Worm (Caenorhabditis elegans) whole organism, L2 larva: Measurements from ENCODE around the gene C01G5.3.

Experiments
- C34F6.9 ChIP-seq: fragments of 150-350 bp; optimal IDR thresholded peaks from 2 replicates; lab custom pipeline; 2014; ENCODE audit warnings: missing biosample characterization, missing genetic modification characterization
- F13H6.1 ChIP-seq: sonication (generic microtip); optimal IDR thresholded peaks from 2 replicates; lab custom pipeline; 2016; ENCODE audit warnings: missing genetic modification characterization, missing compliant biosample characterization
- R02D3.7 ChIP-seq: fragments of 150-350 bp; optimal IDR thresholded peaks from 2 replicates; lab custom pipeline; 2014; ENCODE audit warnings: missing biosample characterization, missing genetic modification characterization
- Y55F3AM.14 ChIP-seq: fragments of 200-800 bp; sonication (Bioruptor generic); optimal IDR thresholded peaks from 2 replicates; lab custom pipeline; 2018; ENCODE audit warnings: mild to moderate bottlenecking, missing genetic modification characterization, missing compliant biosample characterization
- ZK546.5 ChIP-seq: sonication (generic microtip); optimal IDR thresholded peaks from 2 replicates; lab custom pipeline; 2017; ENCODE audit warnings: missing biosample characterization, missing genetic modification characterization
- alr-1 ChIP-seq: fragments of 150-350 bp; optimal IDR thresholded peaks from 2 replicates; lab custom pipeline; 2014; ENCODE audit warnings: missing biosample characterization, missing genetic modification characterization
- aly-2 ChIP-seq: fragments of 150-350 bp; optimal IDR thresholded peaks from 2 replicates; lab custom pipeline; 2014; ENCODE audit warnings: missing biosample characterization, missing genetic modification characterization
- ama-1 ChIP-seq: fragments of 150-350 bp; optimal IDR thresholded peaks from 2 replicates; lab custom pipeline; 2018; ENCODE audit warnings: inconsistent platforms
- blmp-1 ChIP-seq: sonication (generic microtip); optimal IDR thresholded peaks from 2 replicates; lab custom pipeline; 2017; ENCODE audit warnings: missing genetic modification characterization, mild to moderate bottlenecking, missing compliant biosample characterization, antibody characterized with exemption, moderate library complexity; ENCODE audit not compliant: insufficient read depth
- ceh-16 ChIP-seq: fragments of 150-350 bp; optimal IDR thresholded peaks from 2 replicates; lab custom pipeline; 2014; ENCODE audit warnings: missing biosample characterization, missing genetic modification characterization
- ceh-82 ChIP-seq: fragments of 150-350 bp; optimal IDR thresholded peaks from 2 replicates; lab custom pipeline; 2014; ENCODE audit warnings: missing biosample characterization, missing genetic modification characterization
- crh-2 ChIP-seq: sonication (generic microtip); optimal IDR thresholded peaks from 2 replicates; lab custom pipeline; 2017; ENCODE audit warnings: missing biosample characterization, missing genetic modification characterization
- dmd-4 ChIP-seq: sonication (generic microtip); optimal IDR thresholded peaks from 2 replicates; lab custom pipeline; 2017; ENCODE audit warnings: missing biosample characterization, missing genetic modification characterization
- egl-27 ChIP-seq: sonication (generic microtip); optimal IDR thresholded peaks from 3 replicates; lab custom pipeline; 2017; ENCODE audit warnings: missing biosample characterization, missing genetic modification reagents, missing genetic modification characterization
- elt-1 ChIP-seq: fragments of 150-350 bp; optimal IDR thresholded peaks from 2 replicates; lab custom pipeline; 2014; ENCODE audit warnings: missing biosample characterization, missing genetic modification characterization
- fos-1 ChIP-seq: fragments of 150-350 bp; optimal IDR thresholded peaks from 2 replicates; lab custom pipeline; 2014; ENCODE audit warnings: missing biosample characterization, missing genetic modification characterization
- gmeb-1 ChIP-seq: fragments of 150-350 bp; optimal IDR thresholded peaks from 2 replicates; lab custom pipeline; 2014; ENCODE audit warnings: missing biosample characterization, missing genetic modification characterization
- lin-11 ChIP-seq: fragments of 150-350 bp; sonication (generic microtip); optimal IDR thresholded peaks from 2 replicates; lab custom pipeline; 2014; ENCODE audit warnings: missing biosample characterization, missing genetic modification characterization, inconsistent platforms, mixed read lengths
- lin-13 ChIP-seq: fragments of 150-350 bp; optimal IDR thresholded peaks from 2 replicates; lab custom pipeline; 2014; ENCODE audit warnings: missing biosample characterization, missing genetic modification reagents, missing genetic modification characterization
- lsy-2 ChIP-seq, 2 experiments: fragments of 150-350 bp in 1 of 2; sonication (generic microtip) in 1 of 2; optimal IDR thresholded peaks; 2 replicates each; lab custom pipeline; 2014 to 2017; ENCODE audit warnings: missing biosample characterization in 2 of 2, missing genetic modification characterization in 2 of 2
- mab-5 ChIP-seq: fragments of 150-350 bp; optimal IDR thresholded peaks from 2 replicates; lab custom pipeline; 2014; ENCODE audit warnings: missing biosample characterization, missing genetic modification characterization
- mbf-1 ChIP-seq: sonication (generic microtip); optimal IDR thresholded peaks from 2 replicates; lab custom pipeline; 2017; ENCODE audit warnings: missing biosample characterization, missing genetic modification characterization
- mdl-1 ChIP-seq, 2 experiments: fragments of 150-350 bp in 1 of 2; sonication (generic microtip) in 1 of 2; optimal IDR thresholded peaks; 2 replicates each; lab custom pipeline; 2017; ENCODE audit warnings: missing biosample characterization in 2 of 2, missing genetic modification characterization in 2 of 2
- nhr-10 ChIP-seq: sonication (generic microtip); optimal IDR thresholded peaks from 2 replicates; lab custom pipeline; 2017; ENCODE audit warnings: missing biosample characterization, missing genetic modification characterization
- nhr-11 ChIP-seq: fragments of 150-350 bp; optimal IDR thresholded peaks from 2 replicates; lab custom pipeline; 2014; ENCODE audit warnings: missing biosample characterization, missing genetic modification characterization
- nhr-12 ChIP-seq: fragments of 150-350 bp; optimal IDR thresholded peaks from 2 replicates; lab custom pipeline; 2014; ENCODE audit warnings: missing biosample characterization, missing genetic modification characterization
- nhr-129 ChIP-seq: fragments of 150-350 bp; optimal IDR thresholded peaks from 2 replicates; lab custom pipeline; 2014; ENCODE audit warnings: missing biosample characterization, missing genetic modification characterization
- nhr-21 ChIP-seq: fragments of 150-350 bp; optimal IDR thresholded peaks from 2 replicates; lab custom pipeline; 2014; ENCODE audit warnings: missing biosample characterization, missing genetic modification characterization
- nhr-237 ChIP-seq: fragments of 150-350 bp; optimal IDR thresholded peaks from 2 replicates; lab custom pipeline; 2014; ENCODE audit warnings: missing biosample characterization, missing genetic modification characterization
- nhr-25 ChIP-seq: fragments of 150-350 bp; sonication (generic microtip); optimal IDR thresholded peaks from 3 replicates; lab custom pipeline; 2014; ENCODE audit warnings: missing biosample characterization, missing genetic modification characterization
- nhr-6 ChIP-seq: fragments of 150-350 bp; optimal IDR thresholded peaks from 2 replicates; lab custom pipeline; 2014; ENCODE audit warnings: missing biosample characterization, missing genetic modification characterization
- nhr-77 ChIP-seq: fragments of 150-350 bp; optimal IDR thresholded peaks from 2 replicates; lab custom pipeline; 2014; ENCODE audit warnings: missing biosample characterization, missing genetic modification characterization
- peb-1 ChIP-seq: fragments of 150-350 bp; optimal IDR thresholded peaks from 2 replicates; lab custom pipeline; 2014; ENCODE audit warnings: missing biosample characterization, missing genetic modification characterization
- sem-4 ChIP-seq: fragments of 150-350 bp; optimal IDR thresholded peaks from 2 replicates; lab custom pipeline; 2014; ENCODE audit warnings: missing biosample characterization, missing genetic modification reagents, missing genetic modification characterization
- skn-1 ChIP-seq: sonication (generic microtip); optimal IDR thresholded peaks from 2 replicates; lab custom pipeline; 2017; ENCODE audit warnings: missing biosample characterization, missing genetic modification characterization
- sma-3 ChIP-seq: sonication (generic microtip); optimal IDR thresholded peaks from 2 replicates; lab custom pipeline; 2016; ENCODE audit warnings: missing genetic modification reagents, missing genetic modification characterization, missing compliant biosample characterization
- sma-9 ChIP-seq, 2 experiments: fragments of 150-350 bp in 1 of 2; sonication (generic microtip) in 1 of 2; optimal IDR thresholded peaks; 2 replicates each; lab custom pipeline; 2014 to 2016; ENCODE audit warnings: missing genetic modification characterization in 2 of 2, mild to moderate bottlenecking in 1 of 2, missing biosample characterization in 1 of 2, missing compliant biosample characterization in 1 of 2, missing genetic modification reagents in 1 of 2, moderate library complexity in 1 of 2
- snpc-4 ChIP-seq: fragments of 150-350 bp; optimal IDR thresholded peaks from 2 replicates; lab custom pipeline; 2014; ENCODE audit warnings: missing biosample characterization, missing genetic modification characterization
- unc-39 ChIP-seq: fragments of 150-350 bp; optimal IDR thresholded peaks from 2 replicates; lab custom pipeline; 2014; ENCODE audit warnings: missing biosample characterization, missing genetic modification characterization
- unc-62 ChIP-seq: fragments of 150-350 bp; optimal IDR thresholded peaks from 2 replicates; lab custom pipeline; 2014; ENCODE audit warnings: missing biosample characterization, missing genetic modification reagents, missing genetic modification characterization
- zag-1 ChIP-seq: fragments of 150-350 bp; optimal IDR thresholded peaks from 2 replicates; lab custom pipeline; 2014; ENCODE audit warnings: missing biosample characterization, missing genetic modification characterization
- ztf-11 ChIP-seq: sonication (generic microtip); optimal IDR thresholded peaks from 2 replicates; lab custom pipeline; 2017; ENCODE audit warnings: missing biosample characterization, missing genetic modification characterization
- ztf-4 ChIP-seq: fragments of 150-350 bp; optimal IDR thresholded peaks from 2 replicates; lab custom pipeline; 2014; ENCODE audit warnings: missing biosample characterization, missing genetic modification characterization

C01G5.3 gene

ce11 chrIV:6576728-6577101 lies 40.7 kb downstream of the C01G5.3 start (continued):
- TF ChIP-seq nhr-12 (no peak), ama-1 (lab: Kevin White, UChicago) (no peak), nhr-10 (no peak)

DNA sequence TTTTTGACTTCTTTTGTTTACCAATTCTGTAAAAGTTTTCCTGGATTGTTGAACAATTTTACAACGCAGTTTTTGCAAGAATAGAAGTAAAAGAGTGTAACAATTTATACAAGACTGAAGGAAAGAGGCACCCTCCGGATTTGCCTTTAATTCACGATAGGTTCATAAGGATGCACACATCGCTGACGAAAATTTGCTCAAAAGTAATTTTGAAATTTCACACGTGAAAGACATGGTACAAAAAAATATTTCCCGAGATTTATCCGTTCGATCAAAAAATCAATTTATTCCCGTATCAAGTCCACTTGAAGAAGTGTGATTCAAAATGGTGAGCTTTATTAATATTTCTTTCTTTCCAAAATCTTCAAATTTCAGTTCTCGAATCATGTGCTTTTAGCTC lies 41.9 kb downstream of the C01G5.3 start, which contains the start of gene C43G2.3:
Gene C43G2.3, plus strand, starts transcription at position 301 of the 400 bp plus-strand sequence.
- TF ChIP-seq egl-27 (tag; lab: Kevin White, UChicago) (no peak), elt-1 (tag; lab: Kevin White, UChicago) (no peak), crh-2 (tag; lab: Kevin White, UChicago) (no peak), nhr-77 (tag; lab: Kevin White, UChicago) (no peak), nhr-12 (no peak), snpc-4 (no peak), ztf-4 (tag; lab: Kevin White, UChicago) (no peak), ZK546.5 (tag; lab: Kevin White, UChicago) (no peak), nhr-6 (tag; lab: Kevin White, UChicago) (no peak), nhr-11 (tag; lab: Kevin White, UChicago) (no peak)

DNA sequence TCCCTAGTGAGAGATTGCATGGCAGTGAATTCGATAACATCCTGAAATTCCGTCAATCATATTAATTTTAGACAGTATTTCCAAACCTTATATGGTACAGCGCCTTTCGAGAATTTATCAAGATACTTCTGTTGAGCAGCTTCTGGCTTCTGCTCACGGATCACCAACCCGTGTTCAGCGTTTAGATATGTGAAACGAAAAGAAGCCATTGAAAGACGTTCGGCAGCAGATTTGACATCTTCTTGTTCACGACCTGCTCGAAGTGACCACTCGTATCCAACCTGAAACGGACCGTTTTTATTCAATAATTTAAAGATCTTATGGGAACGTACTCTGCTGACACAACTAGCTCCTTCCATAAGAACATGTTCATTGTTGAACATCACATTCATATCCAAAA lies 45.6 kb downstream of the C01G5.3 start:
- TF ChIP-seq nhr-129 (tag; lab: Kevin White, UChicago) (no peak), nhr-25 (tag; lab: Kevin White, UChicago) (no peak), ZK546.5 (tag; lab: Kevin White, UChicago) (no peak), lsy-2 (tag; optimal IDR thresholded peaks at IDR 0.05; lab: Kevin White, UChicago) (no peak), elt-1 (tag; lab: Kevin White, UChicago) (no peak), lin-13 (GFP tag; lab: Kevin White, UChicago) (no peak), crh-2 (tag; lab: Kevin White, UChicago) (no peak), alr-1 (no peak), mbf-1 (tag; lab: Kevin White, UChicago) (no peak), nhr-21 (tag; lab: Kevin White, UChicago) (no peak), F13H6.1 (tag; lab: Kevin White, UChicago) (no peak), ztf-11 (tag; lab: Kevin White, UChicago) (no peak), mdl-1 (tag; optimal IDR thresholded peaks at IDR 0.05; lab: Kevin White, UChicago) (no peak)

DNA sequence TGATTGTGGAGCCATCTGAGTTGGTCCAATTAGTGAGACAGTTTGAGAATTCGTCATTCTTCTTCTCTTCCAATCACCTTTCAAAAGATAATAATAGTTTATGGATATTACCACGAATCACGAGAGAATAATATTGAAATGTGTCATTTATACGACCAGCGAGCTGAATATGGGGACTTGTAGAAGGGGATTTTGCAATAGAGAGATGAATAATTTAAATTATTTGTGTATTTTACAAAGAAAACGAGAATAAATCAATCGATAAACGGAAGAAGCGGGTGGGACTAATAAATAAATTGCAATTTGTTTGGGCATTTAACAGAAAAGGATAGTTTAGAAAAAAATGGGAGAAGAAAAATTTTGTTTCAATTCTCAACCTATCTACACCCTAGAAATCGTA lies 46.6 kb downstream of the C01G5.3 start, which contains the start of gene odr-8:
Gene odr-8, minus strand, starts transcription at position 101 of the 400 bp plus-strand sequence.
- TF ChIP-seq sma-3 (GFP tag; lab: Kevin White, UChicago) = no peak
- no peak for TF ChIP-seq nhr-25 (tag; lab: Kevin White, UChicago)
- no peak for TF ChIP-seq sem-4 (tag; lab: Kevin White, UChicago)
- no peak for TF ChIP-seq nhr-237 (tag; lab: Kevin White, UChicago)
- no peak for TF ChIP-seq peb-1 (tag; lab: Kevin White, UChicago)
- TF ChIP-seq nhr-77 (tag; lab: Kevin White, UChicago) = no peak

- peak; percentile 88 for TF ChIP-seq sma-9 (GFP tag; optimal IDR thresholded peaks at IDR 0.05; lab: Kevin White, UChicago)
- no peak for TF ChIP-seq sma-9 (tag; optimal IDR thresholded peaks at IDR 0.05; lab: Kevin White, UChicago)
- no peak for TF ChIP-seq ceh-82 (tag; lab: Kevin White, UChicago)
- TF ChIP-seq F13H6.1 (tag; lab: Kevin White, UChicago) = peak; percentile 74
- no peak for TF ChIP-seq Y55F3AM.14
- no peak for TF ChIP-seq unc-39 (tag; lab: Kevin White, UChicago)
- TF ChIP-seq unc-62 (GFP tag; lab: Kevin White, UChicago) = no peak
- peak; percentile 42 for TF ChIP-seq ama-1 (lab: Kevin White, UChicago)
- TF ChIP-seq lin-13 (GFP tag; lab: Kevin White, UChicago) = peak; percentile 83
- peak; percentile 38 for TF ChIP-seq mab-5
- TF ChIP-seq dmd-4 = no peak
- peak; percentile 66 for TF ChIP-seq ceh-16 (tag; lab: Kevin White, UChicago)
- no peak for TF ChIP-seq mbf-1 (tag; lab: Kevin White, UChicago)
- peak; percentile 64 to 90 for TF ChIP-seq lsy-2 (tag; optimal IDR thresholded peaks at IDR 0.05; lab: Kevin White, UChicago)
- TF ChIP-seq skn-1 = no peak
- no peak for TF ChIP-seq aly-2 (tag; lab: Kevin White, UChicago)
- TF ChIP-seq R02D3.7 (tag; lab: Kevin White, UChicago) = peak; percentile 7
- peak; percentile 81 for TF ChIP-seq sma-3 (GFP tag; lab: Kevin White, UChicago)
- peak; percentile 16 for TF ChIP-seq blmp-1
- peak; percentile 87 for TF ChIP-seq nhr-129 (tag; lab: Kevin White, UChicago)
- TF ChIP-seq fos-1 = peak; percentile 72
- TF ChIP-seq C34F6.9 = peak; percentile 93
- no peak for TF ChIP-seq mdl-1 (tag; optimal IDR thresholded peaks at IDR 0.05; lab: Kevin White, UChicago)
- no peak for TF ChIP-seq nhr-6 (tag; lab: Kevin White, UChicago)
- no peak for TF ChIP-seq peb-1 (tag; lab: Kevin White, UChicago)
- peak; percentile 83 for TF ChIP-seq lin-11 (tag; lab: Kevin White, UChicago)
- TF ChIP-seq egl-27 (tag; lab: Kevin White, UChicago) = peak; percentile 69
- no peak for TF ChIP-seq nhr-10
- peak; percentile 50 for TF ChIP-seq sem-4 (tag; lab: Kevin White, UChicago)
- TF ChIP-seq elt-1 (tag; lab: Kevin White, UChicago) = no peak
- TF ChIP-seq zag-1 (tag; lab: Kevin White, UChicago) = peak; percentile 37
- TF ChIP-seq nhr-77 (tag; lab: Kevin White, UChicago) = no peak
- TF ChIP-seq gmeb-1 (tag; lab: Kevin White, UChicago) = peak; percentile 77
These were observed 49.5 kb downstream of the C01G5.3 start, which contains the start of the genes F38A5.2 and dnj-11 for ce11 chrIV:6585397-6585921. Gene F38A5.2, minus strand, starts transcription at chrIV:6585400. Gene dnj-11, plus strand, starts transcription at chrIV:6585871.
